Worm (Caenorhabditis elegans): ENCODE measurements around the gene C43F9.7.

The C43F9.7 gene

DNA sequence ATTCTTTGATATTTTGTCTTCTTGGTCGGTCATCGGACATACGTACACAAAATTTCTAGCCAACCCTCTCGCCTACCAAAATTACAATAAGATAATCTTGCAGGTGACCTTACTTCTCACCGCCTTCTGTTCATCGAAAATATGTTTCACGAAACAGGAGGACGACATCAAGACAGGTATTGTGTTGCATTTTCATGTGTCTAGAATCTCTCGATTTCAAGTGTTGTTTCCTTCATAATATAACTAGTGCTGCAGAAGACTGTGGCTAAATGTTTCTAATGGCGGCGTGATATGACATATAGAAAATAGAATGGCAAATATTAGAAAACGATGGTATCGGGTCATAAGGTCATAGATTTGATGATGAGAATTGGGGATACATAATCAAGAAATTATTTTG, 23.6 kb upstream of the C43F9.7 start:
- TF ChIP-seq pqm-1 (tag; optimal IDR thresholded peaks at IDR 0.05), result no peak

DNA sequence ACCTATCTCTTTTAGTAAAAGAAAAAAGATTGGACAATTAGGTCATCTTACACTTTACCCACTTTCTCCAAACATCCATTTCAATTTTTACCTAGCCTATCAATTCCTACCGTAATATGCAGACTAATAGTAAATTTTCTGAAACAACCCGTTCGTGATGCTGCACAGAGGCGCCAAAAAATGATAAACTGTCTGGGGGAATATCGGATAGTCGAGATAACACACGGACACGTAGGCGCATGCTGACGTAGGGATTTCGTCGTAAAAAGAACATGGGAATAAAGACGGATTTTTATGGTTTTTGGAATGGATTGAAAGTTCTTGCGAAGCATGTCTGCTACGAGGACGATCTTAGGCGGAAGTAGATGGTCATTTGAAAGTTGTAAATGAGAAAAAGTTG, 22.9 kb upstream of the C43F9.7 start:
- TF ChIP-seq ceh-34 (tag; optimal IDR thresholded peaks at IDR 0.05) (no peak), ceh-6 (GFP tag; optimal IDR thresholded peaks at IDR 0.05) (no peak), che-1 (tag; optimal IDR thresholded peaks at IDR 0.05) (no peak), nhr-11 (tag; optimal IDR thresholded peaks at IDR 0.05) (no peak), gmeb-2 (tag; optimal IDR thresholded peaks at IDR 0.05) (no peak), unc-86 (tag; optimal IDR thresholded peaks at IDR 0.05) (no peak), ztf-16 (tag; optimal IDR thresholded peaks at IDR 0.05) (no peak)

DNA sequence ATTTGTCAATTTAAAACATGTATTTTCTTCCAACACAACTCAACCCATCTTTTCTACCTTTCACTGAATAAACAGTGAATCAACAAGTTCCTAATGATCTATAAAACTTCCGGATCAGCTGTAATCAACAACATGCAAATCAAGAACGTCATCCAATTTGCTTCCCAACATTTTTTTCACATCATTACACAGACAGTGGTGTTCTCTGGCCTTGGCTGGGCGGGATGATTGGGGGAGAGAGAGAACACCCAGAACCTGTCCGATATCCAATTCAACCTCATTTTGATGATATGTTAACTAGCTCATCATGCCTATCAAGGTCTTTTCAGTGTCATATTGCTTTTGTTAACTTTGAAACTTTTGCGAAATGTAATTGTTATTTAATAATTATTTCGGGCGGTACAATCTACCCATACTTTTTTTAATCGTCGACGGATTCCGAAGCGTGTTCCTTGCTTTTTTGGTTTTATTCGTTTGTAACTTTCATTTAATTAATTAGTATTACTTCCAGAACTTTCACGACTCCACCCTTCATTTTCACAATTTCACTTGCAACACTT, 21.5 kb upstream of the C43F9.7 start, which contains the start of gene ptr-14:
ptr-14 (plus strand) TSS at position 510 of the 560 bp plus-strand sequence.
- no peak for TF ChIP-seq T23F11.4 (GFP tag; optimal IDR thresholded peaks at IDR 0.05)
- TF ChIP-seq ets-4 (tag; optimal IDR thresholded peaks at IDR 0.05), result no peak
- TF ChIP-seq nhr-11 (tag; optimal IDR thresholded peaks at IDR 0.05), result no peak
- TF ChIP-seq rnt-1 (tag; optimal IDR thresholded peaks at IDR 0.05), result no peak
- TF ChIP-seq fkh-6 (tag; optimal IDR thresholded peaks at IDR 0.05), result no peak
- no peak for TF ChIP-seq Y22D7AL.16 (tag; optimal IDR thresholded peaks at IDR 0.05)
- TF ChIP-seq odd-2 (tag; optimal IDR thresholded peaks at IDR 0.05), result no peak
- no peak for TF ChIP-seq K02D7.2 (tag; optimal IDR thresholded peaks at IDR 0.05)
- TF ChIP-seq ttx-3 (tag; optimal IDR thresholded peaks at IDR 0.05), result no peak
- no peak for TF ChIP-seq gmeb-2 (tag; optimal IDR thresholded peaks at IDR 0.05)
- no peak for TF ChIP-seq ztf-16 (tag; optimal IDR thresholded peaks at IDR 0.05)
- TF ChIP-seq C38D4.7 (GFP tag; optimal IDR thresholded peaks at IDR 0.05), result no peak
- no peak for TF ChIP-seq hlh-6 (tag; optimal IDR thresholded peaks at IDR 0.05)
- no peak for TF ChIP-seq pag-3 (tag; optimal IDR thresholded peaks at IDR 0.05; ENCODE audit: borderline replicate concordance)
- no peak for TF ChIP-seq unc-55 (GFP tag; optimal IDR thresholded peaks at IDR 0.05)

DNA sequence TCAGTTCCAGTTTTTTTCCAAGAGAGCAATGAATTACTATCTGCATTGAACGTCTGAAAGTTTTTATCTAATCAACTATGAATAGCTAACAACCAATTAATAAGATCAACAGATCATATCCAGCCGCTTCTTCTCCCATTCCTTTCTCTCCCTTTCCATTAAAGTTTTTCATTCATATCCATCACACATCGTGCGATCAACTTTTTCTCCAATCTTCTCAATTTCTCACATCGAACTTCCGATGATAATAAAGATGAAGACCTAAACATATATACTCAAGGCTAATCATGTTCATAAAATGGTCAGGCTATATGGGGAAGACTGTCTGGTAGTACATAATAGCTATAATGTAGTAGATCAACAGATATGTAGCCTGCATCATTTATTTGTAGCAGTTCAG, 18.8 kb upstream of the C43F9.7 start:
- TF ChIP-seq sox-4 (tag; optimal IDR thresholded peaks at IDR 0.05) (no peak), ceh-45 (GFP tag; IDR thresholded peaks at IDR 0.05) (no peak), mec-3 (tag; optimal IDR thresholded peaks at IDR 0.05; ENCODE audit: borderline replicate concordance) (no peak), nfya-1 (tag; optimal IDR thresholded peaks at IDR 0.05) (no peak), dmd-4 (tag; optimal IDR thresholded peaks at IDR 0.05; ENCODE audit: borderline replicate concordance) (no peak), hlh-8 (tag; optimal IDR thresholded peaks at IDR 0.05) (no peak), ahr-1 (tag; optimal IDR thresholded peaks at IDR 0.05) (no peak), pha-2 (tag; optimal IDR thresholded peaks at IDR 0.05) (no peak), hlh-13 (GFP tag; optimal IDR thresholded peaks at IDR 0.05) (no peak), lin-11 (tag; optimal IDR thresholded peaks at IDR 0.05) (no peak), tbx-2 (tag; optimal IDR thresholded peaks at IDR 0.05) (no peak), ceh-31 (tag; optimal IDR thresholded peaks at IDR 0.05) (no peak), pros-1 (tag; optimal IDR thresholded peaks at IDR 0.05) (no peak), nhr-11 (tag; optimal IDR thresholded peaks at IDR 0.05) (no peak), elt-4 (tag; optimal IDR thresholded peaks at IDR 0.05) (no peak)

DNA sequence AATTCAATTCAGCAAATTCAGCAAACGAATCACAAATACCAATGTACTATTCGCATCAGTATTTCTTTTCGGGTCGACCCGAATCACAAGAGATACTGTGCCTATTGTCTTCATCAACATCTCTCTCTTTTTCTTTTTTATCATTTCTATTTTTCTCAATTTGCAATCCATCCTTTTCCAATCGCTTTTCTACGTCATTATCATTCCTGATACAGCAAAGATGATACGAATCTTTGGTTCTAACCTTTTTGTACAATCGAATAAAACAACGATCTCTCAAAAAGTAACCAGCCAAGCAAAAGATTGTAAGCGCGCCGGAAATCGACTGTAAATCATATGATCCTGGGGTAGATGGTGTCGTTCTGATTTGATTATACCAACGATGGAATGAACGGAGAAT, 16.4 kb upstream of the C43F9.7 start:
- TF ChIP-seq hlh-6 (tag; optimal IDR thresholded peaks at IDR 0.05) (no peak), sdc-2 (tag; optimal IDR thresholded peaks at IDR 0.05) (no peak), rnt-1 (tag; optimal IDR thresholded peaks at IDR 0.05) (no peak), ttx-3 (tag; optimal IDR thresholded peaks at IDR 0.05) (no peak), sox-2 (GFP tag; IDR thresholded peaks at IDR 0.05) (no peak), unc-86 (tag; optimal IDR thresholded peaks at IDR 0.05) (no peak), ref-2 (tag; optimal IDR thresholded peaks at IDR 0.05) (no peak), K02D7.2 (tag; optimal IDR thresholded peaks at IDR 0.05) (no peak), fkh-6 (tag; optimal IDR thresholded peaks at IDR 0.05) (no peak), pqm-1 (tag; optimal IDR thresholded peaks at IDR 0.05) (no peak), tbx-2 (tag; optimal IDR thresholded peaks at IDR 0.05) (no peak), gmeb-2 (tag; optimal IDR thresholded peaks at IDR 0.05) (no peak), madf-2 (tag; optimal IDR thresholded peaks at IDR 0.05) (no peak), unc-3 (GFP tag; conservative IDR thresholded peaks at IDR 0.05) (no peak), unc-3 (tag; optimal IDR thresholded peaks at IDR 0.05) (no peak), unc-42 (tag; optimal IDR thresholded peaks at IDR 0.05) (no peak)

Measured in whole organism, late embryonic.